Worm (Caenorhabditis elegans): Measurements from ENCODE around the gene T05G5.5.

DNA sequence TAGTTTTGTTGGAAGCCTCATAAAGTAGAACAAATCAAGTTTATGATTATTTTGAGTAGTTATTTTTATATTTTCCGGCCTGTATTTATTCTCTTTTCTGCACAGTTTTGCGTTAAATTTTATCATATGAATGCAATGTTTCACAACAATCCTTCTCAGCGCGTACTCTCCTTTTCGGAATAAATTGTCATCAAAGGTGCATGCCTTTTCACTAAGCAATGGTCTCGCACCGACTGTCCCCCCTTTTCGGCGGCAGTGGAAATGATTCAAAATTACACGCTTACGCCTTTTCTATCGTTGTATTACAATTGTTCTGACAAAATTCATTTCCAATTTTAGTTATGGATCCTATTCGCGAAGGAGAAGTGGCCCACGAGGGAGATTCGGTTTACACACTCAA is 4.1 kb downstream of the T05G5.5 start, which contains the start of the genes iff-1 and cdk-1:
- TF ChIP-seq fos-1 (tag; optimal IDR thresholded peaks at IDR 0.05) (no peak), mes-2 (tag; optimal IDR thresholded peaks at IDR 0.05; ENCODE audit: poor library complexity, severe bottlenecking) (peak; percentile 60), lin-29 (GFP tag; IDR thresholded peaks at IDR 0.05) (no peak)

All from whole organism, L4 larva.